1 fruit fly cellular context compared by ENCODE assay signal in the genomic region with DNA sequence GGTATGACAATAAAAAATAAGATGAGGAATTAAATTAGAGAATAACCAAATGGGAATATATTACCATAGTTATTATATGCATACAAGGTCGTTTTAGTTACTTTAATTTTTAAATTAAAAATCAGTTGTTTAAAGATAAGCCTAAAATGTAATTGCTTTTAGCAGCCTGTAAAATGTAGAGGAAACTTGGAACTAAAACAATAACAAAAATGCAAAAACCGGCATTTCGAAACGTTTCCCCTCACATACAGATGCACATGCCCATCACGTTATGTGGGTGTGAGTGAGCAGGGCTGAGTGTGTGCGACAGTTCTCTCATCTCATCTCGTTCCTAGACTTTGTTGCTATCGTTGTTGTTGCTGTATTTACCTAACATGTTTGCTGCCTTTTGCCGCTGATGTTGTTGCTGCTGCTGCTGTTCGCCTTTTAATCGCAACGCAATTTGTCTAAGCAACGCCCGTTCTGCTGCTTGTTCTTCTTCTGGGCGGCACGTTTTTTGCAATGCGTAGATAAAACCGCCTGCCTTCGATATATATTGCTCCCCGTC.
A peak's percentile ranks its signal among the peaks of the same experiment; 100 is the strongest.
TF ChIP-seq lines count a peak whose summit lies in the region.

No protein-coding gene starts in this region.

TF ChIP-seq in whole organism, embryonic, 481 proteins besides CTCF, POLR2A, EP300 and RAD21 (continued from another document):
- TF ChIP-seq her (GFP tag; optimal IDR thresholded peaks at IDR 0.05; lab: Kevin White, UChicago) (no peak), slou (GFP tag; optimal IDR thresholded peaks at IDR 0.05; lab: Kevin White, UChicago) (no peak), Jarid2 (GFP tag; optimal IDR thresholded peaks at IDR 0.05; lab: Kevin White, UChicago) (no peak), HmgZ (tag; optimal IDR thresholded peaks at IDR 0.05; lab: Kevin White, UChicago) (no peak), Mrtf (GFP tag; IDR thresholded peaks at IDR 0.05; lab: Robert Waterston, UW) (no peak), danr (GFP tag; IDR thresholded peaks at IDR 0.05; lab: Robert Waterston, UW) (no peak), HLHmδ (GFP tag; optimal IDR thresholded peaks at IDR 0.05; lab: Kevin White, UChicago) (peak; percentile 18), Nf-YC (tag; optimal IDR thresholded peaks at IDR 0.05; lab: Kevin White, UChicago) (peak; percentile 0), CG10366 (GFP tag; IDR thresholded peaks at IDR 0.05; lab: Robert Waterston, UW) (no peak), CG11504 (tag; optimal IDR thresholded peaks at IDR 0.05; lab: Kevin White, UChicago) (peak; percentile 9), ems (GFP tag; optimal IDR thresholded peaks at IDR 0.05; lab: Kevin White, UChicago) (no peak), CG12299 (tag; optimal IDR thresholded peaks at IDR 0.05; lab: Kevin White, UChicago) (no peak), tna (GFP tag; IDR thresholded peaks at IDR 0.05; lab: Robert Waterston, UW; ENCODE audit: partially characterized antibody) (no peak), CG3838 (GFP tag; optimal IDR thresholded peaks at IDR 0.05; lab: Kevin White, UChicago) (peak; percentile 14), Abd-B (GFP tag; optimal IDR thresholded peaks at IDR 0.05; lab: Kevin White, UChicago) (no peak), cato (GFP tag; optimal IDR thresholded peaks at IDR 0.05; lab: Kevin White, UChicago; ENCODE audit: borderline replicate concordance) (no peak), Rfx (GFP tag; IDR thresholded peaks at IDR 0.05; lab: Robert Waterston, UW) (no peak), cg (GFP tag; optimal IDR thresholded peaks at IDR 0.05; lab: Kevin White, UChicago) (peak; percentile 90), Dek (tag; optimal IDR thresholded peaks at IDR 0.05; lab: Kevin White, UChicago) (no peak), CG30020 (tag; optimal IDR thresholded peaks at IDR 0.05; lab: Kevin White, UChicago) (no peak), eyg (GFP tag; optimal IDR thresholded peaks at IDR 0.05; lab: Kevin White, UChicago) (no peak), CG34224 (GFP tag; IDR thresholded peaks at IDR 0.05; lab: Robert Waterston, UW; ENCODE audit: partially characterized antibody) (no peak), CG2199 (GFP tag; IDR thresholded peaks at IDR 0.05; lab: Robert Waterston, UW) (no peak), Camta (GFP tag; optimal IDR thresholded peaks at IDR 0.05; lab: Kevin White, UChicago) (no peak), B-H2 (GFP tag; optimal IDR thresholded peaks at IDR 0.05; lab: Kevin White, UChicago) (no peak), gt (GFP tag; IDR thresholded peaks at IDR 0.05; lab: Robert Waterston, UW) (no peak), fd102C (GFP tag; optimal IDR thresholded peaks at IDR 0.05; lab: Kevin White, UChicago) (no peak), tll (GFP tag; optimal IDR thresholded peaks at IDR 0.05; lab: Kevin White, UChicago) (peak in 1 of 2 experiments; percentile 7), tup (GFP tag; optimal IDR thresholded peaks at IDR 0.05; lab: Kevin White, UChicago) (no peak), HmgD (GFP tag; optimal IDR thresholded peaks at IDR 0.05; lab: Kevin White, UChicago) (no peak), CG18619 (GFP tag; optimal IDR thresholded peaks at IDR 0.05; lab: Kevin White, UChicago) (no peak), tgo (GFP tag; IDR thresholded peaks at IDR 0.05; lab: Robert Waterston, UW) (no peak), CG18262 (tag; optimal IDR thresholded peaks at IDR 0.05; lab: Kevin White, UChicago) (no peak), CG6254 (GFP tag; optimal IDR thresholded peaks at IDR 0.05; lab: Kevin White, UChicago) (no peak), CG10147 (GFP tag; optimal IDR thresholded peaks at IDR 0.05; lab: Kevin White, UChicago) (no peak), CG13287 (GFP tag; IDR thresholded peaks at IDR 0.05; lab: Robert Waterston, UW; ENCODE audit: partially characterized antibody) (no peak), Adf1 (GFP tag; IDR thresholded peaks at IDR 0.05; lab: Robert Waterston, UW) (no peak), gce (GFP tag; IDR thresholded peaks at IDR 0.05; lab: Robert Waterston, UW) (no peak), Xrp1 (GFP tag; IDR thresholded peaks at IDR 0.05; lab: Robert Waterston, UW) (no peak), dpn (GFP tag; optimal IDR thresholded peaks at IDR 0.05; lab: Kevin White, UChicago) (no peak), CG1792 (GFP tag; optimal IDR thresholded peaks at IDR 0.05; lab: Kevin White, UChicago) (no peak), Side (GFP tag; optimal IDR thresholded peaks at IDR 0.05; lab: Kevin White, UChicago) (no peak), CG17568 (GFP tag; optimal IDR thresholded peaks at IDR 0.05; lab: Kevin White, UChicago) (no peak), fd96Cb (tag; optimal IDR thresholded peaks at IDR 0.05; lab: Kevin White, UChicago) (no peak), zfh2 (GFP tag; optimal IDR thresholded peaks at IDR 0.05; lab: Kevin White, UChicago) (no peak), CG15479 (GFP tag; optimal IDR thresholded peaks at IDR 0.05; lab: Kevin White, UChicago) (peak; percentile 60), CG2712 (tag; optimal IDR thresholded peaks at IDR 0.05; lab: Kevin White, UChicago) (no peak), CG1233 (GFP tag; optimal IDR thresholded peaks at IDR 0.05; lab: Kevin White, UChicago) (no peak), nerfin-2 (GFP tag; IDR thresholded peaks at IDR 0.05; lab: Robert Waterston, UW; ENCODE audit: partially characterized antibody) (no peak), CG17385 (GFP tag; optimal IDR thresholded peaks at IDR 0.05; lab: Kevin White, UChicago) (peak; percentile 43), sima (GFP tag; optimal IDR thresholded peaks at IDR 0.05; lab: Kevin White, UChicago) (no peak), CG13624 (GFP tag; optimal IDR thresholded peaks at IDR 0.05; lab: Kevin White, UChicago) (peak; percentile 81), CG14441 (GFP tag; IDR thresholded peaks at IDR 0.05; lab: Robert Waterston, UW) (no peak), tin (GFP tag; optimal IDR thresholded peaks at IDR 0.05; lab: Kevin White, UChicago) (no peak), E2f1 (GFP tag; IDR thresholded peaks at IDR 0.05; lab: Robert Waterston, UW) (no peak), btn (GFP tag; optimal IDR thresholded peaks at IDR 0.05; lab: Kevin White, UChicago) (no peak), lmd (GFP tag; IDR thresholded peaks at IDR 0.05; lab: Robert Waterston, UW) (no peak), usp (GFP tag; optimal IDR thresholded peaks at IDR 0.05; lab: Kevin White, UChicago) (no peak), ssp (GFP tag; IDR thresholded peaks at IDR 0.05; lab: Robert Waterston, UW) (no peak), Med (GFP tag; lab: Kevin White, UChicago) (peak; percentile 64), chm (GFP tag; IDR thresholded peaks at IDR 0.05; lab: Robert Waterston, UW) (no peak), Poxn (GFP tag; IDR thresholded peaks at IDR 0.05; lab: Robert Waterston, UW) (no peak), fd64A (GFP tag; optimal IDR thresholded peaks at IDR 0.05; lab: Kevin White, UChicago) (no peak), CG13424 (tag; optimal IDR thresholded peaks at IDR 0.05; lab: Kevin White, UChicago) (no peak), CG11560 (tag; IDR thresholded peaks at IDR 0.05; lab: Robert Waterston, UW) (no peak), CG8290 (GFP tag; optimal IDR thresholded peaks at IDR 0.05; lab: Kevin White, UChicago) (no peak), CG8290 (tag; optimal IDR thresholded peaks at IDR 0.05; lab: Kevin White, UChicago) (peak in 1 of 2 experiments; percentile 53), sob (GFP tag; IDR thresholded peaks at IDR 0.05; lab: Robert Waterston, UW) (no peak), CG6813 (GFP tag; optimal IDR thresholded peaks at IDR 0.05; lab: Kevin White, UChicago) (no peak), CG11085 (GFP tag; IDR thresholded peaks at IDR 0.05; lab: Robert Waterston, UW) (no peak), Pdp1 (GFP tag; optimal IDR thresholded peaks at IDR 0.05; lab: Kevin White, UChicago) (peak in 1 of 2 experiments; percentile 60), cwo (GFP tag; optimal IDR thresholded peaks at IDR 0.05; lab: Kevin White, UChicago) (peak; percentile 33), HHEX (GFP tag; optimal IDR thresholded peaks at IDR 0.05; lab: Kevin White, UChicago) (no peak), chinmo (GFP tag; IDR thresholded peaks at IDR 0.05; lab: Robert Waterston, UW; ENCODE audit: partially characterized antibody) (no peak), croc (GFP tag; conservative IDR thresholded peaks at IDR 0.05; lab: Robert Waterston, UW) (no peak), CG8478 (optimal IDR thresholded peaks at IDR 0.05; lab: Kevin White, UChicago) (no peak), CG31441 (GFP tag; IDR thresholded peaks at IDR 0.05; lab: Robert Waterston, UW) (no peak), dan (GFP tag; IDR thresholded peaks at IDR 0.05; lab: Robert Waterston, UW) (no peak), CG16863 (GFP tag; optimal IDR thresholded peaks at IDR 0.05; lab: Kevin White, UChicago) (no peak), CG4282 (GFP tag; optimal IDR thresholded peaks at IDR 0.05; lab: Kevin White, UChicago) (no peak), CG4360 (GFP tag; IDR thresholded peaks at IDR 0.05; lab: Robert Waterston, UW) (no peak), klu (GFP tag; IDR thresholded peaks at IDR 0.05; lab: Robert Waterston, UW) (no peak)
